Worm (Caenorhabditis elegans) whole organism, L2 larva: ENCODE measurements around the gene C06G3.8.

ENCODE experiments used
- C34F6.9 ChIP-seq: fragments of 150-350 bp; optimal IDR thresholded peaks from 2 replicates; lab custom pipeline; 2014; ENCODE audit warnings: missing biosample characterization, missing genetic modification characterization
- F13H6.1 ChIP-seq: sonication (generic microtip); optimal IDR thresholded peaks from 2 replicates; lab custom pipeline; 2016; ENCODE audit warnings: missing genetic modification characterization, missing compliant biosample characterization
- R02D3.7 ChIP-seq: fragments of 150-350 bp; optimal IDR thresholded peaks from 2 replicates; lab custom pipeline; 2014; ENCODE audit warnings: missing biosample characterization, missing genetic modification characterization
- Y55F3AM.14 ChIP-seq: fragments of 200-800 bp; sonication (Bioruptor generic); optimal IDR thresholded peaks from 2 replicates; lab custom pipeline; 2018; ENCODE audit warnings: mild to moderate bottlenecking, missing genetic modification characterization, missing compliant biosample characterization
- ZK546.5 ChIP-seq: sonication (generic microtip); optimal IDR thresholded peaks from 2 replicates; lab custom pipeline; 2017; ENCODE audit warnings: missing biosample characterization, missing genetic modification characterization
- alr-1 ChIP-seq: fragments of 150-350 bp; optimal IDR thresholded peaks from 2 replicates; lab custom pipeline; 2014; ENCODE audit warnings: missing biosample characterization, missing genetic modification characterization
- aly-2 ChIP-seq: fragments of 150-350 bp; optimal IDR thresholded peaks from 2 replicates; lab custom pipeline; 2014; ENCODE audit warnings: missing biosample characterization, missing genetic modification characterization
- ama-1 ChIP-seq: fragments of 150-350 bp; optimal IDR thresholded peaks from 2 replicates; lab custom pipeline; 2018; ENCODE audit warnings: inconsistent platforms
- blmp-1 ChIP-seq: sonication (generic microtip); optimal IDR thresholded peaks from 2 replicates; lab custom pipeline; 2017; ENCODE audit warnings: missing genetic modification characterization, mild to moderate bottlenecking, missing compliant biosample characterization, antibody characterized with exemption, moderate library complexity; ENCODE audit not compliant: insufficient read depth
- ceh-16 ChIP-seq: fragments of 150-350 bp; optimal IDR thresholded peaks from 2 replicates; lab custom pipeline; 2014; ENCODE audit warnings: missing biosample characterization, missing genetic modification characterization
- ceh-82 ChIP-seq: fragments of 150-350 bp; optimal IDR thresholded peaks from 2 replicates; lab custom pipeline; 2014; ENCODE audit warnings: missing biosample characterization, missing genetic modification characterization
- crh-2 ChIP-seq: sonication (generic microtip); optimal IDR thresholded peaks from 2 replicates; lab custom pipeline; 2017; ENCODE audit warnings: missing biosample characterization, missing genetic modification characterization
- dmd-4 ChIP-seq: sonication (generic microtip); optimal IDR thresholded peaks from 2 replicates; lab custom pipeline; 2017; ENCODE audit warnings: missing biosample characterization, missing genetic modification characterization
- egl-27 ChIP-seq: sonication (generic microtip); optimal IDR thresholded peaks from 3 replicates; lab custom pipeline; 2017; ENCODE audit warnings: missing biosample characterization, missing genetic modification reagents, missing genetic modification characterization
- elt-1 ChIP-seq: fragments of 150-350 bp; optimal IDR thresholded peaks from 2 replicates; lab custom pipeline; 2014; ENCODE audit warnings: missing biosample characterization, missing genetic modification characterization
- elt-3 ChIP-seq: sonication (generic microtip); optimal IDR thresholded peaks from 2 replicates; lab custom pipeline; 2017; ENCODE audit warnings: missing biosample characterization, missing genetic modification characterization
- fos-1 ChIP-seq: fragments of 150-350 bp; optimal IDR thresholded peaks from 2 replicates; lab custom pipeline; 2014; ENCODE audit warnings: missing biosample characterization, missing genetic modification characterization
- gmeb-1 ChIP-seq: fragments of 150-350 bp; optimal IDR thresholded peaks from 2 replicates; lab custom pipeline; 2014; ENCODE audit warnings: missing biosample characterization, missing genetic modification characterization
- lin-11 ChIP-seq: fragments of 150-350 bp; sonication (generic microtip); optimal IDR thresholded peaks from 2 replicates; lab custom pipeline; 2014; ENCODE audit warnings: missing biosample characterization, missing genetic modification characterization, inconsistent platforms, mixed read lengths
- lin-13 ChIP-seq: fragments of 150-350 bp; optimal IDR thresholded peaks from 2 replicates; lab custom pipeline; 2014; ENCODE audit warnings: missing biosample characterization, missing genetic modification reagents, missing genetic modification characterization
- lin-39 ChIP-seq: fragments of 150-350 bp; optimal IDR thresholded peaks from 2 replicates; lab custom pipeline; 2014; ENCODE audit warnings: missing biosample characterization, missing genetic modification reagents, missing genetic modification characterization
- lsy-2 ChIP-seq, 2 experiments: fragments of 150-350 bp in 1 of 2; sonication (generic microtip) in 1 of 2; optimal IDR thresholded peaks; 2 replicates each; lab custom pipeline; 2014 to 2017; ENCODE audit warnings: missing biosample characterization in 2 of 2, missing genetic modification characterization in 2 of 2
- mab-5 ChIP-seq: fragments of 150-350 bp; optimal IDR thresholded peaks from 2 replicates; lab custom pipeline; 2014; ENCODE audit warnings: missing biosample characterization, missing genetic modification characterization
- mbf-1 ChIP-seq: sonication (generic microtip); optimal IDR thresholded peaks from 2 replicates; lab custom pipeline; 2017; ENCODE audit warnings: missing biosample characterization, missing genetic modification characterization
- mdl-1 ChIP-seq, 2 experiments: fragments of 150-350 bp in 1 of 2; sonication (generic microtip) in 1 of 2; optimal IDR thresholded peaks; 2 replicates each; lab custom pipeline; 2017; ENCODE audit warnings: missing biosample characterization in 2 of 2, missing genetic modification characterization in 2 of 2
- nhr-10 ChIP-seq: sonication (generic microtip); optimal IDR thresholded peaks from 2 replicates; lab custom pipeline; 2017; ENCODE audit warnings: missing biosample characterization, missing genetic modification characterization
- nhr-11 ChIP-seq: fragments of 150-350 bp; optimal IDR thresholded peaks from 2 replicates; lab custom pipeline; 2014; ENCODE audit warnings: missing biosample characterization, missing genetic modification characterization
- nhr-12 ChIP-seq: fragments of 150-350 bp; optimal IDR thresholded peaks from 2 replicates; lab custom pipeline; 2014; ENCODE audit warnings: missing biosample characterization, missing genetic modification characterization
- nhr-129 ChIP-seq: fragments of 150-350 bp; optimal IDR thresholded peaks from 2 replicates; lab custom pipeline; 2014; ENCODE audit warnings: missing biosample characterization, missing genetic modification characterization
- nhr-21 ChIP-seq: fragments of 150-350 bp; optimal IDR thresholded peaks from 2 replicates; lab custom pipeline; 2014; ENCODE audit warnings: missing biosample characterization, missing genetic modification characterization
- nhr-23 ChIP-seq: fragments of 150-350 bp; optimal IDR thresholded peaks from 2 replicates; lab custom pipeline; 2014; ENCODE audit warnings: missing biosample characterization, missing genetic modification reagents, missing genetic modification characterization
- nhr-237 ChIP-seq: fragments of 150-350 bp; optimal IDR thresholded peaks from 2 replicates; lab custom pipeline; 2014; ENCODE audit warnings: missing biosample characterization, missing genetic modification characterization
- nhr-25 ChIP-seq: fragments of 150-350 bp; sonication (generic microtip); optimal IDR thresholded peaks from 3 replicates; lab custom pipeline; 2014; ENCODE audit warnings: missing biosample characterization, missing genetic modification characterization
- nhr-6 ChIP-seq: fragments of 150-350 bp; optimal IDR thresholded peaks from 2 replicates; lab custom pipeline; 2014; ENCODE audit warnings: missing biosample characterization, missing genetic modification characterization
- nhr-77 ChIP-seq: fragments of 150-350 bp; optimal IDR thresholded peaks from 2 replicates; lab custom pipeline; 2014; ENCODE audit warnings: missing biosample characterization, missing genetic modification characterization
- peb-1 ChIP-seq: fragments of 150-350 bp; optimal IDR thresholded peaks from 2 replicates; lab custom pipeline; 2014; ENCODE audit warnings: missing biosample characterization, missing genetic modification characterization
- sem-4 ChIP-seq: fragments of 150-350 bp; optimal IDR thresholded peaks from 2 replicates; lab custom pipeline; 2014; ENCODE audit warnings: missing biosample characterization, missing genetic modification reagents, missing genetic modification characterization
- skn-1 ChIP-seq: sonication (generic microtip); optimal IDR thresholded peaks from 2 replicates; lab custom pipeline; 2017; ENCODE audit warnings: missing biosample characterization, missing genetic modification characterization
- sma-3 ChIP-seq: sonication (generic microtip); optimal IDR thresholded peaks from 2 replicates; lab custom pipeline; 2016; ENCODE audit warnings: missing genetic modification reagents, missing genetic modification characterization, missing compliant biosample characterization
- sma-9 ChIP-seq, 2 experiments: fragments of 150-350 bp in 1 of 2; sonication (generic microtip) in 1 of 2; optimal IDR thresholded peaks; 2 replicates each; lab custom pipeline; 2014 to 2016; ENCODE audit warnings: missing genetic modification characterization in 2 of 2, mild to moderate bottlenecking in 1 of 2, missing biosample characterization in 1 of 2, missing compliant biosample characterization in 1 of 2, missing genetic modification reagents in 1 of 2, moderate library complexity in 1 of 2
- snpc-4 ChIP-seq: fragments of 150-350 bp; optimal IDR thresholded peaks from 2 replicates; lab custom pipeline; 2014; ENCODE audit warnings: missing biosample characterization, missing genetic modification characterization
- unc-39 ChIP-seq: fragments of 150-350 bp; optimal IDR thresholded peaks from 2 replicates; lab custom pipeline; 2014; ENCODE audit warnings: missing biosample characterization, missing genetic modification characterization
- unc-55 ChIP-seq: fragments of 150-350 bp; sonication (generic microtip); optimal IDR thresholded peaks from 3 replicates; lab custom pipeline; 2014; ENCODE audit warnings: missing biosample characterization, missing genetic modification reagents, missing genetic modification characterization
- unc-62 ChIP-seq: fragments of 150-350 bp; optimal IDR thresholded peaks from 2 replicates; lab custom pipeline; 2014; ENCODE audit warnings: missing biosample characterization, missing genetic modification reagents, missing genetic modification characterization
- zag-1 ChIP-seq: fragments of 150-350 bp; optimal IDR thresholded peaks from 2 replicates; lab custom pipeline; 2014; ENCODE audit warnings: missing biosample characterization, missing genetic modification characterization
- ztf-1 ChIP-seq: fragments of 200-800 bp; sonication (Bioruptor generic); conservative IDR thresholded peaks from 2 replicates; pipeline ENCODE4 v1.3.6; 2022; ENCODE audit warnings: missing genetic modification characterization, missing compliant biosample characterization
- ztf-11 ChIP-seq: sonication (generic microtip); optimal IDR thresholded peaks from 2 replicates; lab custom pipeline; 2017; ENCODE audit warnings: missing biosample characterization, missing genetic modification characterization
- ztf-4 ChIP-seq: fragments of 150-350 bp; optimal IDR thresholded peaks from 2 replicates; lab custom pipeline; 2014; ENCODE audit warnings: missing biosample characterization, missing genetic modification characterization

The C06G3.8 gene

ce11 chrIV:7045362-7045936 lies 13.1 kb upstream of the C06G3.8 start:
- peak; percentile 22 for TF ChIP-seq sma-9 (GFP tag; optimal IDR thresholded peaks at IDR 0.05; lab: Kevin White, UChicago)
- no peak for TF ChIP-seq sma-9 (tag; optimal IDR thresholded peaks at IDR 0.05; lab: Kevin White, UChicago)
- no peak for TF ChIP-seq F13H6.1 (tag; lab: Kevin White, UChicago)
- no peak for TF ChIP-seq nhr-25 (tag; lab: Kevin White, UChicago)
- TF ChIP-seq nhr-237: no peak
- TF ChIP-seq gmeb-1 (tag; lab: Kevin White, UChicago): no peak
- no peak for TF ChIP-seq ceh-82
- TF ChIP-seq lsy-2 (tag; optimal IDR thresholded peaks at IDR 0.05; lab: Kevin White, UChicago): peak in 1 of 2 experiments; percentile 46
- peak; percentile 60 for TF ChIP-seq fos-1 (tag; lab: Kevin White, UChicago)
- TF ChIP-seq ceh-16 (tag; lab: Kevin White, UChicago): no peak
- peak; percentile 70 for TF ChIP-seq skn-1 (tag; lab: Kevin White, UChicago)
- TF ChIP-seq nhr-11 (tag; lab: Kevin White, UChicago): no peak
- TF ChIP-seq mab-5 (tag; lab: Kevin White, UChicago): no peak
- TF ChIP-seq aly-2 (tag; lab: Kevin White, UChicago): no peak
- no peak for TF ChIP-seq C34F6.9
- TF ChIP-seq sma-3 (GFP tag; lab: Kevin White, UChicago): no peak
- no peak for TF ChIP-seq nhr-10 (tag; lab: Kevin White, UChicago)

DNA sequence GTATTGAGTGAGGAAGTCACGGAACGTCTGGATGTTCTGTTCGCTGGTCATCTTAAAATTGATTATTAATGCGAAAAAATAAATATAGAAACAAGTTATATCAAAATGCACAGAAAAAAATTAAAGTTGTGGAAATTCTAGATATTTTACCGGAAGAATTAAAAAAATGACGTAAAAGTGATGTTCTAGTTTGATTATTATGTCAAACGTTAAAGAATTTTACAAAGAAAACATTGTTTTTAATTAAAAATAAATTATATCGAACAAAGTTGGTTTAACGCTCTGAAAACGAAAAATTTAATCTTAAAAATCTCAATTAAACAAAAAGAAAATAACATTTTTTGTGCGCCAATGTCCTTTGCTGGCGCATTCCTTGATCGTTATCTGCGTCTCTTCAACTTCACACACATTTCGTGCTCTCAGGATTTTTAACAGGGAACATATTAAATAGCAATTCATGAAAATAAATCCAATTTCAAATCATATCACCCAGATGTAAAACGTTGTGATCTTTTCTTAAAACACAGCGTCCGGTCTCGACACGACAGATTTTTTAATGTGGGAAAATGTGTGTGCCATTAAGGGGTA lies 12.3 kb upstream of the C06G3.8 start, which contains the start of gene tin-9.1:
Gene tin-9.1 (minus strand): TSS at position 51 of the 588 bp plus-strand sequence.
- TF ChIP-seq nhr-25 (tag; lab: Kevin White, UChicago): peak; percentile 69
- TF ChIP-seq egl-27 (tag; lab: Kevin White, UChicago): peak; percentile 24
- no peak for TF ChIP-seq ztf-1 (GFP tag; lab: Robert Waterston, UW)
- TF ChIP-seq aly-2 (tag; lab: Kevin White, UChicago): no peak
- no peak for TF ChIP-seq ama-1
- TF ChIP-seq nhr-237: no peak
- peak; percentile 53 for TF ChIP-seq nhr-6
- TF ChIP-seq nhr-12: no peak
- no peak for TF ChIP-seq peb-1 (tag; lab: Kevin White, UChicago)
- peak; percentile 72 to 93 for TF ChIP-seq lsy-2 (tag; optimal IDR thresholded peaks at IDR 0.05; lab: Kevin White, UChicago)
- TF ChIP-seq nhr-77 (tag; lab: Kevin White, UChicago): no peak
- no peak for TF ChIP-seq zag-1 (tag; lab: Kevin White, UChicago)
- peak; percentile 53 for TF ChIP-seq nhr-21 (tag; lab: Kevin White, UChicago)
- TF ChIP-seq elt-1 (tag; lab: Kevin White, UChicago): no peak
- no peak for TF ChIP-seq alr-1 (tag; lab: Kevin White, UChicago)
- peak; percentile 9 for TF ChIP-seq dmd-4 (tag; lab: Kevin White, UChicago)
- peak; percentile 87 for TF ChIP-seq gmeb-1 (tag; lab: Kevin White, UChicago)
- TF ChIP-seq mdl-1 (tag; optimal IDR thresholded peaks at IDR 0.05; lab: Kevin White, UChicago): no peak
- TF ChIP-seq lin-13: peak; percentile 59
- no peak for TF ChIP-seq lin-11 (tag; lab: Kevin White, UChicago)
- TF ChIP-seq unc-55 (GFP tag; lab: Kevin White, UChicago): peak; percentile 83
- TF ChIP-seq R02D3.7 (tag; lab: Kevin White, UChicago): peak; percentile 15
- peak; percentile 57 for TF ChIP-seq sma-3 (GFP tag; lab: Kevin White, UChicago)
- peak; percentile 66 for TF ChIP-seq F13H6.1 (tag; lab: Kevin White, UChicago)
- no peak for TF ChIP-seq skn-1 (tag; lab: Kevin White, UChicago)
- TF ChIP-seq C34F6.9: peak; percentile 96
- peak; percentile 70 for TF ChIP-seq sem-4 (tag; lab: Kevin White, UChicago)
- no peak for TF ChIP-seq unc-62 (GFP tag; lab: Kevin White, UChicago)
- TF ChIP-seq elt-3 (tag; lab: Kevin White, UChicago): no peak
- TF ChIP-seq fos-1 (tag; lab: Kevin White, UChicago): peak; percentile 60
- TF ChIP-seq snpc-4: peak; percentile 68
- peak; percentile 11 for TF ChIP-seq ceh-16 (tag; lab: Kevin White, UChicago)
- no peak for TF ChIP-seq unc-39 (tag; lab: Kevin White, UChicago)
- no peak for TF ChIP-seq ztf-11 (tag; lab: Kevin White, UChicago)
- TF ChIP-seq ceh-82: no peak
- TF ChIP-seq ztf-4: peak; percentile 49
- TF ChIP-seq nhr-11 (tag; lab: Kevin White, UChicago): no peak
- TF ChIP-seq sma-9 (GFP tag; optimal IDR thresholded peaks at IDR 0.05; lab: Kevin White, UChicago): peak; percentile 89
- no peak for TF ChIP-seq sma-9 (tag; optimal IDR thresholded peaks at IDR 0.05; lab: Kevin White, UChicago)
- TF ChIP-seq Y55F3AM.14 (GFP tag; lab: Kevin White, UChicago): no peak
- peak; percentile 38 for TF ChIP-seq mab-5 (tag; lab: Kevin White, UChicago)
- no peak for TF ChIP-seq nhr-23 (tag; lab: Kevin White, UChicago)
- no peak for TF ChIP-seq blmp-1 (tag; lab: Kevin White, UChicago)
- TF ChIP-seq nhr-10 (tag; lab: Kevin White, UChicago): no peak
- TF ChIP-seq ZK546.5 (tag; lab: Kevin White, UChicago): no peak
- no peak for TF ChIP-seq mbf-1
- TF ChIP-seq lin-39: no peak
- TF ChIP-seq nhr-129 (tag; lab: Kevin White, UChicago): peak; percentile 67
- peak; percentile 88 for TF ChIP-seq crh-2 (tag; lab: Kevin White, UChicago)
